Fruit fly (Drosophila melanogaster): ENCODE measurements around the gene Mlc1.

- TF ChIP-seq toe (GFP tag; optimal IDR thresholded peaks at IDR 0.05) (no peak), cic (GFP tag; optimal IDR thresholded peaks at IDR 0.05) (no peak), Mnt (GFP tag; optimal IDR thresholded peaks at IDR 0.05) (no peak), ovo (GFP tag; optimal IDR thresholded peaks at IDR 0.05) (no peak), tj (GFP tag; optimal IDR thresholded peaks at IDR 0.05) (no peak), pad (GFP tag; optimal IDR thresholded peaks at IDR 0.05) (no peak), Hr96 (GFP tag; optimal IDR thresholded peaks at IDR 0.05) (no peak), CG7045 (GFP tag; optimal IDR thresholded peaks at IDR 0.05) (no peak), Clk (GFP tag; optimal IDR thresholded peaks at IDR 0.05) (no peak), CG5204 (GFP tag; optimal IDR thresholded peaks at IDR 0.05) (no peak), CG11617 (GFP tag; optimal IDR thresholded peaks at IDR 0.05) (no peak), kay (GFP tag; ENCODE audit: borderline replicate concordance) (no peak), CG33017 (tag; optimal IDR thresholded peaks at IDR 0.05) (no peak), CG12768 (GFP tag; optimal IDR thresholded peaks at IDR 0.05) (no peak)
Observed at dm6 chr3R:27685539-27686012, 25.6 kb upstream of the Mlc1 start, which contains the start of gene CG12880.
